Worm (Caenorhabditis elegans) whole organism, late embryonic: ENCODE data around the gene sri-48.

Experiments
- ahr-1 ChIP-seq: sonication (generic microtip); optimal IDR thresholded peaks from 2 replicates; lab custom pipeline; 2016; ENCODE audit warnings: missing genetic modification characterization, missing compliant biosample characterization
- ceh-2 ChIP-seq: sonication (generic microtip); optimal IDR thresholded peaks from 2 replicates; lab custom pipeline; 2016; ENCODE audit warnings: missing genotype, missing genetic modification characterization, missing compliant biosample characterization
- ceh-30 ChIP-seq: fragments of 150-350 bp; optimal IDR thresholded peaks from 2 replicates; lab custom pipeline; 2014; ENCODE audit warnings: missing biosample characterization, missing genetic modification characterization
- ceh-45 ChIP-seq: fragments of 200-800 bp; sonication (Bioruptor generic); IDR thresholded peaks from 2 replicates; pipeline ENCODE4 v1.3.6; 2022; ENCODE audit warnings: missing genetic modification reagents, missing genetic modification characterization, missing compliant biosample characterization
- dve-1 ChIP-seq: sonication (generic microtip); optimal IDR thresholded peaks from 2 replicates; lab custom pipeline; 2017; ENCODE audit warnings: antibody characterized with exemption, mild to moderate bottlenecking, missing genetic modification characterization, missing compliant biosample characterization
- nhr-11 ChIP-seq: fragments of 150-350 bp; optimal IDR thresholded peaks from 2 replicates; lab custom pipeline; 2014; ENCODE audit warnings: missing biosample characterization, missing genetic modification characterization
- sox-4 ChIP-seq: sonication (generic microtip); optimal IDR thresholded peaks from 2 replicates; lab custom pipeline; 2017; ENCODE audit warnings: mild to moderate bottlenecking, missing genetic modification characterization, inconsistent platforms, missing compliant biosample characterization

- no peak for TF ChIP-seq sox-4 (tag; lab: Kevin White, UChicago)
- TF ChIP-seq ceh-2 (tag; lab: Kevin White, UChicago), result no peak
- no peak for TF ChIP-seq nhr-11
- no peak for TF ChIP-seq ahr-1 (tag; lab: Kevin White, UChicago)
- TF ChIP-seq ceh-45 (GFP tag; lab: Robert Waterston, UW), result no peak
- TF ChIP-seq dve-1 (tag; lab: Kevin White, UChicago), result no peak
- TF ChIP-seq ceh-30 (tag; lab: Kevin White, UChicago), result no peak
These were observed 46.8 kb downstream of the sri-48 start, which contains the start of gene sri-32 for ce11 chrII:3154383-3154782.
